Fruit fly (Drosophila melanogaster): ENCODE data around the gene trol.

trol gene

dm6 chrX:2518361-2518760, 26.9 kb downstream of the trol start (continued):
- TF ChIP-seq vvl (GFP tag; IDR thresholded peaks at IDR 0.05) (peak; percentile 49; the same call in 1 of the 2 replicates), unpg (GFP tag; optimal IDR thresholded peaks at IDR 0.05) (peak; percentile 34), CG14965 (GFP tag; optimal IDR thresholded peaks at IDR 0.05; ENCODE audit: borderline replicate concordance) (no peak), Atf6 (GFP tag; IDR thresholded peaks at IDR 0.05) (0 out of 2 replicates have a peak, but pooled peaks have one; percentile 21), CG17912 (GFP tag; optimal IDR thresholded peaks at IDR 0.05) (no peak), Drgx (GFP tag; IDR thresholded peaks at IDR 0.05) (peak; percentile 45), fd96Cb (tag; optimal IDR thresholded peaks at IDR 0.05) (peak; percentile 34), Sox102F (GFP tag; optimal IDR thresholded peaks at IDR 0.05) (peak; percentile 36), CG33213 (GFP tag; optimal IDR thresholded peaks at IDR 0.05) (no peak), CG31441 (GFP tag; IDR thresholded peaks at IDR 0.05) (peak; percentile 10; the same call in 1 of the 2 replicates), CG17328 (GFP tag; IDR thresholded peaks at IDR 0.05) (0 out of 2 replicates have a peak, but pooled peaks have one; percentile 21), CG10267 (tag; optimal IDR thresholded peaks at IDR 0.05) (peak; percentile 13), CG12219 (GFP tag; optimal IDR thresholded peaks at IDR 0.05) (peak; percentile 2), dmrt99B (tag; optimal IDR thresholded peaks at IDR 0.05) (peak; percentile 25), hkb (optimal IDR thresholded peaks at IDR 0.05) (no peak), hkb (GFP tag; IDR thresholded peaks at IDR 0.05) (peak; percentile 55; the same call in 1 of the 2 replicates), unc-4 (GFP tag; IDR thresholded peaks at IDR 0.05; ENCODE audit: partially characterized antibody) (no peak), Hr51 (GFP tag; optimal IDR thresholded peaks at IDR 0.05) (peak in 1 of 2 experiments; percentile 32), en (GFP tag; optimal IDR thresholded peaks at IDR 0.05) (no peak), prd (optimal IDR thresholded peaks at IDR 0.05) (no peak), prd (GFP tag; IDR thresholded peaks at IDR 0.05) (peak; percentile 45; the same call in 1 of the 3 replicates), wor (GFP tag; IDR thresholded peaks at IDR 0.05) (no peak), CG17359 (tag; optimal IDR thresholded peaks at IDR 0.05) (peak; percentile 48), ranshi (GFP tag; IDR thresholded peaks at IDR 0.05) (peak; percentile 53; the same call in 1 of the 2 replicates), ci (GFP tag; IDR thresholded peaks at IDR 0.05) (peak; percentile 65; the same call in 1 of the 3 replicates), H15 (GFP tag; IDR thresholded peaks at IDR 0.05) (0 out of 3 replicates have a peak, but pooled peaks have one; percentile 36), lab (GFP tag; optimal IDR thresholded peaks at IDR 0.05) (peak; percentile 26), ara (GFP tag; IDR thresholded peaks at IDR 0.05) (peak; percentile 25; the same call in 1 of the 2 replicates), Chrac-16 (GFP tag; optimal IDR thresholded peaks at IDR 0.05) (no peak), tgo (GFP tag; IDR thresholded peaks at IDR 0.05) (0 out of 3 replicates have a peak, but pooled peaks have one; percentile 36), CTCF (GFP tag; optimal IDR thresholded peaks at IDR 0.05) (no peak), CG17385 (GFP tag; optimal IDR thresholded peaks at IDR 0.05) (peak; percentile 24), z (GFP tag; IDR thresholded peaks at IDR 0.05) (no peak), CG30403 (GFP tag; optimal IDR thresholded peaks at IDR 0.05) (peak; percentile 18), CG11696 (GFP tag; IDR thresholded peaks at IDR 0.05) (peak; percentile 35; the same call in 1 of the 2 replicates), CG5953 (GFP tag; IDR thresholded peaks at IDR 0.05) (0 out of 2 replicates have a peak, but pooled peaks have one; percentile 8), sim (GFP tag; IDR thresholded peaks at IDR 0.05) (0 out of 2 replicates have a peak, but pooled peaks have one; percentile 36), CG10979 (tag; optimal IDR thresholded peaks at IDR 0.05) (peak; percentile 17), CG3847 (GFP tag; IDR thresholded peaks at IDR 0.05) (0 out of 2 replicates have a peak, but pooled peaks have one; percentile 19), CG6175 (GFP tag; IDR thresholded peaks at IDR 0.05) (no peak), sisA (GFP tag; IDR thresholded peaks at IDR 0.05) (0 out of 2 replicates have a peak, but pooled peaks have one; percentile 22), CG12236 (GFP tag; optimal IDR thresholded peaks at IDR 0.05) (no peak), CG8388 (GFP tag; optimal IDR thresholded peaks at IDR 0.05) (peak; percentile 16), CG1603 (tag; optimal IDR thresholded peaks at IDR 0.05) (peak; percentile 24), CG32772 (GFP tag; IDR thresholded peaks at IDR 0.05) (peak; percentile 35; the same call in 1 of the 2 replicates), Xrp1 (GFP tag; IDR thresholded peaks at IDR 0.05) (peak; percentile 58; the same call in 1 of the 2 replicates), HLH3B (GFP tag; IDR thresholded peaks at IDR 0.05) (peak; percentile 29; the same call in 1 of the 2 replicates), CG12391 (tag; optimal IDR thresholded peaks at IDR 0.05) (peak; percentile 18), PHDP (tag; optimal IDR thresholded peaks at IDR 0.05) (peak; percentile 18), CG9876 (GFP tag; optimal IDR thresholded peaks at IDR 0.05) (no peak)
